Fruit fly (Drosophila melanogaster): ENCODE measurements around the gene raskol.

Gene raskol

DNA sequence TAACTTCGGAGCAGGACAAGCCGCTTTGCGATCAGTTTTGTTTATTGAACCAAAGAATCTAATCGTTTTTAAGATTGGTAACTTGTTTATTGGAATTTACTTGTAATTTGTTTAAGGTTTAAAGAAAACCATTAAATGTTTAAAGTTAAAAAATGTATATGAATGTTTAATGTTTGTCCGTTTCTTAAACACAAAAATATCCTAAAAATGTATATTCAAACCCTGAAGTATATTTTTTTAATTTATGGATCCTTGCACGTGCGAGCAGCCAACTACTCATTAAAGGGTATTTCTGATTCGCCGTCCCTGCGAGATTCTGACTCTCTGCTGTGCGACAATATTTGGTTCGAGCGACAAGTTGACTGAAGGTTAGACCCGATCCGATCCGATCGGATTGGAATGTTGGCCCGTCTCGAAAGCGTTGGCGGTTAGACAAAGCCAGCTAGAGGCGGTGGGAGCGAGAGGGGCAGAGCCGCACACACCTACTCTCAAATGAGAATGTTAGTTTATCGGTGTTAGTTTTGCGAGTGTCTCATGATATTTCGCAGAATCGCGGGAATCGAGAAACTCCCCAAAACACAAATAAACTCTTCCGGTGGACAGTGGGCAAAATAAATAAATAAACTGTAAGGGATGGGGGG lies 11.0 kb upstream of the raskol start (continued):
- TF ChIP-seq inv (GFP tag; IDR thresholded peaks at IDR 0.05; ENCODE audit: partially characterized antibody) (no peak), mam (GFP tag; optimal IDR thresholded peaks at IDR 0.05) (peak; percentile 77), btn (GFP tag; optimal IDR thresholded peaks at IDR 0.05) (peak; percentile 51), CG6689 (GFP tag; IDR thresholded peaks at IDR 0.05) (peak; percentile 80), CG9817 (tag; optimal IDR thresholded peaks at IDR 0.05) (peak; percentile 71), sisA (GFP tag; IDR thresholded peaks at IDR 0.05) (peak; percentile 73), CG34224 (GFP tag; IDR thresholded peaks at IDR 0.05; ENCODE audit: partially characterized antibody) (no peak), disco-r (GFP tag; optimal IDR thresholded peaks at IDR 0.05) (peak; percentile 70), CG18011 (GFP tag; optimal IDR thresholded peaks at IDR 0.05) (peak; percentile 57), CG4617 (GFP tag; optimal IDR thresholded peaks at IDR 0.05; ENCODE audit: borderline replicate concordance) (peak; percentile 11), Med (GFP tag) (peak; percentile 94), fu2 (GFP tag; optimal IDR thresholded peaks at IDR 0.05) (peak; percentile 62), Xbp1 (GFP tag; optimal IDR thresholded peaks at IDR 0.05) (peak; percentile 82), tll (GFP tag; optimal IDR thresholded peaks at IDR 0.05) (no peak), CkIIα-i1 (GFP tag; IDR thresholded peaks at IDR 0.05) (no peak), gsb-n (tag; optimal IDR thresholded peaks at IDR 0.05) (peak; percentile 59), CG11247 (GFP tag; IDR thresholded peaks at IDR 0.05) (peak; percentile 58), CG6175 (GFP tag; IDR thresholded peaks at IDR 0.05) (no peak), CG32772 (GFP tag; IDR thresholded peaks at IDR 0.05) (peak; percentile 66), CG42726 (GFP tag; IDR thresholded peaks at IDR 0.05; ENCODE audit: partially characterized antibody) (no peak), CG6813 (GFP tag; optimal IDR thresholded peaks at IDR 0.05) (peak; percentile 81), Trl (optimal IDR thresholded peaks at IDR 0.05) (peak in 1 of 2 experiments; percentile 35), Trl (GFP tag; optimal IDR thresholded peaks at IDR 0.05) (peak; percentile 75), CG12219 (GFP tag; optimal IDR thresholded peaks at IDR 0.05) (peak; percentile 85), zf30C (GFP tag; optimal IDR thresholded peaks at IDR 0.05) (no peak), CG9797 (GFP tag; optimal IDR thresholded peaks at IDR 0.05) (peak; percentile 14), CG11398 (GFP tag; optimal IDR thresholded peaks at IDR 0.05) (peak; percentile 68), C15 (GFP tag; IDR thresholded peaks at IDR 0.05) (no peak), CG14667 (GFP tag; IDR thresholded peaks at IDR 0.05) (peak; percentile 61; the same call in 1 of the 2 replicates), emc (GFP tag; optimal IDR thresholded peaks at IDR 0.05) (peak; percentile 69), usp (GFP tag; optimal IDR thresholded peaks at IDR 0.05) (no peak), Doc3 (GFP tag; IDR thresholded peaks at IDR 0.05; ENCODE audit: partially characterized antibody) (no peak), Lhr (GFP tag; optimal IDR thresholded peaks at IDR 0.05) (peak; percentile 36), CG6654 (GFP tag; optimal IDR thresholded peaks at IDR 0.05) (peak; percentile 54), ab (GFP tag; optimal IDR thresholded peaks at IDR 0.05) (peak; percentile 34), Sry-δ (GFP tag; optimal IDR thresholded peaks at IDR 0.05) (peak; percentile 47), gce (GFP tag; IDR thresholded peaks at IDR 0.05) (peak; percentile 28; the same call in 1 of the 3 replicates), cato (GFP tag; optimal IDR thresholded peaks at IDR 0.05; ENCODE audit: borderline replicate concordance) (peak; percentile 61), CG16779 (GFP tag; IDR thresholded peaks at IDR 0.05) (0 out of 2 replicates have a peak, but pooled peaks have one; percentile 2), gcm2 (GFP tag; optimal IDR thresholded peaks at IDR 0.05) (peak; percentile 59), tna (GFP tag; IDR thresholded peaks at IDR 0.05; ENCODE audit: partially characterized antibody) (no peak), CG10543 (GFP tag; optimal IDR thresholded peaks at IDR 0.05) (peak; percentile 86), exex (tag; optimal IDR thresholded peaks at IDR 0.05) (peak; percentile 69), CG17612 (GFP tag; IDR thresholded peaks at IDR 0.05) (no peak), twi (tag; optimal IDR thresholded peaks at IDR 0.05) (peak; percentile 77), tup (GFP tag; optimal IDR thresholded peaks at IDR 0.05) (peak; percentile 25), CG4404 (GFP tag; IDR thresholded peaks at IDR 0.05) (peak; percentile 63), HmgZ (tag; optimal IDR thresholded peaks at IDR 0.05) (peak; percentile 79), oc (tag; optimal IDR thresholded peaks at IDR 0.05) (peak; percentile 53)
